Fruit fly (Drosophila melanogaster) whole organism, embryonic: ENCODE results near the gene CG14439.

Source experiments
- Adf1 ChIP-seq: fragments of 200-800 bp; sonication (Bioruptor generic); IDR thresholded peaks from 2 replicates; pipeline ENCODE4 v1.3.6; 2022; ENCODE audit warnings: missing biosample characterization, missing genetic modification characterization
- Antp ChIP-seq: fragments of 200-800 bp; sonication (Bioruptor generic); optimal IDR thresholded peaks from 3 replicates; lab custom pipeline; 2016; ENCODE audit warnings: missing biosample characterization, missing genetic modification characterization
- BEAF-32 ChIP-seq: fragments of 200-800 bp; sonication (Bioruptor generic); optimal IDR thresholded peaks from 3 replicates; lab custom pipeline; 2017; ENCODE audit warnings: missing biosample characterization, missing genetic modification characterization, mild to moderate bottlenecking, moderate library complexity, missing genetic modification reagents
- Bgb ChIP-seq: fragments of 200-800 bp; sonication (Bioruptor generic); IDR thresholded peaks from 2 replicates; pipeline ENCODE4 v1.3.6; 2022; ENCODE audit warnings: missing biosample characterization, missing genetic modification characterization; ENCODE audit not compliant: partially characterized antibody
- CG13296 ChIP-seq: fragments of 200-800 bp; sonication (Bioruptor generic); optimal IDR thresholded peaks from 3 replicates; lab custom pipeline; 2018; ENCODE audit warnings: missing biosample characterization, mild to moderate bottlenecking, missing genetic modification characterization
- CG16779 ChIP-seq: fragments of 200-800 bp; sonication (Bioruptor generic); IDR thresholded peaks from 2 replicates; pipeline ENCODE4 v1.3.6; 2022; ENCODE audit warnings: missing biosample characterization, missing genetic modification characterization
- CG17802 ChIP-seq: fragments of 200-800 bp; sonication (Bioruptor generic); optimal IDR thresholded peaks from 2 replicates; lab custom pipeline; 2018; ENCODE audit warnings: missing biosample characterization, mild to moderate bottlenecking, missing genetic modification characterization, moderate library complexity
- CG2678 ChIP-seq: fragments of 200-800 bp; sonication (Bioruptor generic); optimal IDR thresholded peaks from 3 replicates; lab custom pipeline; 2019; ENCODE audit warnings: missing biosample characterization, mild to moderate bottlenecking, missing genetic modification characterization, moderate library complexity
- CG2889 ChIP-seq: fragments of 200-800 bp; sonication (Bioruptor generic); IDR thresholded peaks from 3 replicates; pipeline ENCODE4 v1.3.6; 2022; ENCODE audit warnings: missing biosample characterization, missing genetic modification characterization
- CG42726 ChIP-seq: fragments of 200-800 bp; sonication (Bioruptor generic); IDR thresholded peaks from 2 replicates; pipeline ENCODE4 v1.3.6; 2022; ENCODE audit warnings: missing biosample characterization, missing genetic modification characterization; ENCODE audit not compliant: partially characterized antibody
- CG43689 ChIP-seq: fragments of 200-800 bp; sonication (Bioruptor generic); IDR thresholded peaks from 2 replicates; pipeline ENCODE4 v1.3.6; 2022; ENCODE audit warnings: missing biosample characterization, missing genetic modification characterization
- CG6791 ChIP-seq: fragments of 200-800 bp; sonication (Bioruptor generic); IDR thresholded peaks from 3 replicates; pipeline ENCODE4 v1.3.6; 2022; ENCODE audit warnings: missing biosample characterization, missing genetic modification characterization; ENCODE audit not compliant: partially characterized antibody
- CG7963 ChIP-seq: fragments of 200-800 bp; sonication (Bioruptor generic); IDR thresholded peaks from 3 replicates; pipeline ENCODE4 v1.3.6; 2022; ENCODE audit warnings: missing biosample characterization, missing genetic modification characterization; ENCODE audit not compliant: partially characterized antibody
- CG9797 ChIP-seq: fragments of 200-800 bp; sonication (Bioruptor generic); optimal IDR thresholded peaks from 3 replicates; lab custom pipeline; 2018; ENCODE audit warnings: missing biosample characterization, mild to moderate bottlenecking, missing genetic modification characterization
- CG9876 ChIP-seq: fragments of 200-800 bp; sonication (Bioruptor generic); optimal IDR thresholded peaks from 2 replicates; lab custom pipeline; 2016; ENCODE audit warnings: missing biosample characterization, missing genetic modification characterization
- D ChIP-seq, 2 experiments: fragments of 200-800 bp in 1 of 2; fragments of >200 bp in 1 of 2; sonication (Bioruptor generic) in 1 of 2; optimal IDR thresholded peaks; 2 replicates in 1 of 2; 3 replicates in 1 of 2; lab custom pipeline; 2017; ENCODE audit warnings: mild to moderate bottlenecking in 1 of 2, missing biosample characterization in 1 of 2, missing genetic modification characterization in 1 of 2, missing genetic modification reagents in 1 of 2
- Dad ChIP-seq: fragments of 200-800 bp; sonication (Bioruptor generic); optimal IDR thresholded peaks from 3 replicates; lab custom pipeline; 2016; ENCODE audit warnings: missing biosample characterization, missing genetic modification characterization
- ERR ChIP-seq: fragments of 200-800 bp; sonication (Bioruptor generic); optimal IDR thresholded peaks from 2 replicates; lab custom pipeline; 2016; ENCODE audit warnings: missing biosample characterization, missing genetic modification characterization
- HLH4C ChIP-seq: fragments of 200-800 bp; sonication (Bioruptor generic); IDR thresholded peaks from 3 replicates; pipeline ENCODE4 v1.3.6; 2022; ENCODE audit warnings: missing biosample characterization, missing genetic modification characterization; ENCODE audit not compliant: partially characterized antibody
- MBD-R2 ChIP-seq: fragments of 200-800 bp; sonication (Bioruptor generic); IDR thresholded peaks from 2 replicates; pipeline ENCODE4 v1.3.6; 2022; ENCODE audit warnings: missing biosample characterization, missing genetic modification characterization
- Mrtf ChIP-seq: fragments of 200-800 bp; sonication (Bioruptor generic); IDR thresholded peaks from 3 replicates; pipeline ENCODE4 v1.3.6; 2022; ENCODE audit warnings: missing biosample characterization, missing genetic modification characterization
- Neu2 ChIP-seq: fragments of 200-800 bp; sonication (Bioruptor generic); optimal IDR thresholded peaks from 3 replicates; lab custom pipeline; 2016; ENCODE audit warnings: missing biosample characterization, missing genetic modification characterization, borderline replicate concordance
- Spps ChIP-seq: fragments of 200-800 bp; sonication (Bioruptor generic); optimal IDR thresholded peaks from 2 replicates; lab custom pipeline; 2018; ENCODE audit warnings: missing biosample characterization, mild to moderate bottlenecking, missing genetic modification characterization
- al ChIP-seq: fragments of 200-800 bp; sonication (Bioruptor generic); IDR thresholded peaks from 2 replicates; pipeline ENCODE4 v1.3.6; 2022; ENCODE audit warnings: missing biosample characterization, missing genetic modification characterization
- ash1 ChIP-seq: fragments of 200-800 bp; sonication (Bioruptor generic); optimal IDR thresholded peaks from 2 replicates; lab custom pipeline; 2018; ENCODE audit warnings: missing biosample characterization, mild to moderate bottlenecking, missing genetic modification characterization
- bbx ChIP-seq: fragments of 200-800 bp; sonication (Bioruptor generic); IDR thresholded peaks from 2 replicates; pipeline ENCODE4 v1.3.6; 2022; ENCODE audit warnings: missing biosample characterization, missing genetic modification characterization; ENCODE audit not compliant: partially characterized antibody
- btn ChIP-seq: fragments of 200-800 bp; sonication (Bioruptor generic); optimal IDR thresholded peaks from 2 replicates; lab custom pipeline; 2016; ENCODE audit warnings: missing biosample characterization, missing genetic modification characterization
- cad ChIP-seq: fragments of >200 bp; optimal IDR thresholded peaks from 2 replicates; lab custom pipeline; 2017; ENCODE audit warnings: missing biosample characterization, missing genetic modification characterization
- crp ChIP-seq, 2 experiments: fragments of 200-800 bp; sonication (Bioruptor generic); optimal IDR thresholded peaks; 2 replicates in 1 of 2; 3 replicates in 1 of 2; lab custom pipeline; 2017; ENCODE audit warnings: missing biosample characterization in 2 of 2, missing genetic modification characterization in 2 of 2, mild to moderate bottlenecking in 1 of 2, moderate library complexity in 1 of 2
- dan ChIP-seq: fragments of 200-800 bp; sonication (Bioruptor generic); IDR thresholded peaks from 2 replicates; pipeline ENCODE4 v1.3.6; 2022; ENCODE audit warnings: missing biosample characterization, missing genetic modification characterization
- disco-r ChIP-seq: fragments of 200-800 bp; sonication (Bioruptor generic); optimal IDR thresholded peaks from 2 replicates; lab custom pipeline; 2016; ENCODE audit warnings: missing biosample characterization, missing genetic modification characterization
- esg ChIP-seq: fragments of 200-800 bp; sonication (Bioruptor generic); conservative IDR thresholded peaks from 2 replicates; pipeline ENCODE4 v1.3.6; 2022; ENCODE audit warnings: missing biosample characterization, missing genetic modification characterization
- eve ChIP-seq, 2 experiments: fragments of >200 bp; optimal IDR thresholded peaks; 2 replicates each; lab custom pipeline; 2017; ENCODE audit warnings: missing biosample characterization in 2 of 2, missing genetic modification characterization in 2 of 2
- exex ChIP-seq: fragments of 200-800 bp; sonication (Bioruptor generic); optimal IDR thresholded peaks from 4 replicates; lab custom pipeline; 2018; ENCODE audit warnings: missing biosample characterization, mild to moderate bottlenecking, missing genetic modification characterization, moderate library complexity
- gsb-n ChIP-seq: fragments of 200-800 bp; sonication (Bioruptor generic); optimal IDR thresholded peaks from 3 replicates; lab custom pipeline; 2018; ENCODE audit warnings: missing biosample characterization, mild to moderate bottlenecking, missing genetic modification characterization
- hb ChIP-seq: fragments of 200-800 bp; sonication (Bioruptor generic); IDR thresholded peaks from 3 replicates; pipeline ENCODE4 v1.3.6; 2022; ENCODE audit warnings: missing biosample characterization, missing genetic modification characterization; ENCODE audit not compliant: partially characterized antibody
- knrl ChIP-seq: fragments of 200-800 bp; sonication (Bioruptor generic); IDR thresholded peaks from 3 replicates; pipeline ENCODE4 v1.3.6; 2022; ENCODE audit warnings: missing biosample characterization, missing genetic modification characterization; ENCODE audit not compliant: partially characterized antibody
- mirr ChIP-seq: fragments of 200-800 bp; sonication (Bioruptor generic); optimal IDR thresholded peaks from 3 replicates; lab custom pipeline; 2018; ENCODE audit warnings: missing biosample characterization, mild to moderate bottlenecking, missing genetic modification characterization
- prd ChIP-seq, 3 experiments: fragments of >200 bp in 2 of 3; fragments of 200-800 bp in 1 of 3; sonication (Bioruptor generic) in 1 of 3; optimal IDR thresholded peaks in 2 of 3; IDR thresholded peaks in 1 of 3; 2 replicates in 2 of 3; 3 replicates in 1 of 3; pipeline versions ENCODE4 v1.3.6 to Lab custom; 2017 to 2022; ENCODE audit warnings: missing biosample characterization in 1 of 3, missing genetic modification characterization in 1 of 3
- pzg ChIP-seq: fragments of 200-800 bp; sonication (Bioruptor generic); optimal IDR thresholded peaks from 3 replicates; lab custom pipeline; 2018; ENCODE audit warnings: missing biosample characterization, mild to moderate bottlenecking, missing genetic modification characterization, moderate library complexity
- salm ChIP-seq: fragments of 200-800 bp; sonication (Bioruptor generic); optimal IDR thresholded peaks from 2 replicates; lab custom pipeline; 2018; ENCODE audit warnings: missing biosample characterization, mild to moderate bottlenecking, missing genetic modification characterization
- sens-2 ChIP-seq: fragments of 200-800 bp; sonication (Bioruptor generic); IDR thresholded peaks from 2 replicates; pipeline ENCODE4 v1.3.6; 2022; ENCODE audit warnings: missing biosample characterization, missing genetic modification characterization
- seq ChIP-seq: fragments of 200-800 bp; sonication (Bioruptor generic); IDR thresholded peaks from 2 replicates; pipeline ENCODE4 v1.3.6; 2022; ENCODE audit warnings: missing biosample characterization, missing genetic modification characterization
- sqz ChIP-seq: fragments of 200-800 bp; sonication (Bioruptor generic); optimal IDR thresholded peaks from 3 replicates; lab custom pipeline; 2018; ENCODE audit warnings: missing biosample characterization, mild to moderate bottlenecking, missing genetic modification characterization
- tna ChIP-seq: fragments of 200-800 bp; sonication (Bioruptor generic); IDR thresholded peaks from 2 replicates; pipeline ENCODE4 v1.3.6; 2022; ENCODE audit warnings: missing biosample characterization, missing genetic modification characterization; ENCODE audit not compliant: partially characterized antibody
- twi ChIP-seq: fragments of 200-800 bp; optimal IDR thresholded peaks from 2 replicates; lab custom pipeline; 2019; ENCODE audit warnings: missing biosample characterization, mild to moderate bottlenecking, missing genetic modification characterization, moderate library complexity
- vnd ChIP-seq: fragments of 200-800 bp; sonication (Bioruptor generic); IDR thresholded peaks from 3 replicates; pipeline ENCODE4 v1.3.6; 2022; ENCODE audit warnings: missing biosample characterization, missing genetic modification characterization; ENCODE audit not compliant: partially characterized antibody

Gene CG14439

DNA sequence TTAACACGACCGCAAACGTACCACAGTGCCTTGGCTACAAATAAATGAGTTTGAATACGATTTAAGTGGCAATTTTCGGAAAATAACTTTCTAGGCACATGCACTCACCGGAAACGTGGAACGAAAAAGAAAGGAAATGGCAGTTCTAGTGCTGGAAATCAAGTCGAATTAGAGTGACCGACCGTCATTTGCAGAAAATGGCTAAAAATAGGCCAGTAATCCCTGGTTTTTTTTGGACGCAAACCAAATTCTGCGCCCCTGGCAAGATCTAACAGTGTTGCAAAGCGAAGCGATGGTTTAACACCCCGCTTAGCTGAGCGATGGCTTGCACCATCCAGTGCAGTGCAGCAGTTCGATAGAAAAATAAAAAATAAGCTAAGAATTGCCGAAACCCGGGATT is 3.3 kb upstream of the CG14439 start, which contains the start of gene RpL17 (continued):
- peak; percentile 83 for TF ChIP-seq CG9797 (GFP tag; lab: Kevin White, UChicago)
- peak; percentile 95 for TF ChIP-seq CG9876
- peak; percentile 53 for TF ChIP-seq twi (tag; lab: Kevin White, UChicago)
- peak; percentile 63; the same call in 1 of the 3 replicates for TF ChIP-seq CG6791
- TF ChIP-seq BEAF-32: peak; percentile 55
- TF ChIP-seq ash1 (GFP tag; lab: Kevin White, UChicago): peak; percentile 79
- peak; percentile 80 for TF ChIP-seq disco-r
- peak; percentile 91 for TF ChIP-seq pzg (GFP tag; lab: Kevin White, UChicago)
- TF ChIP-seq vnd (GFP tag; lab: Robert Waterston, UW): no peak
- TF ChIP-seq MBD-R2 (GFP tag; lab: Robert Waterston, UW): peak; percentile 76
- TF ChIP-seq Spps (tag; lab: Kevin White, UChicago): peak; percentile 46
- TF ChIP-seq CG2678 (tag; lab: Kevin White, UChicago): peak; percentile 70
- TF ChIP-seq bbx (GFP tag; lab: Robert Waterston, UW): 0 out of 2 replicates have a peak, but pooled peaks have one; percentile 42
- TF ChIP-seq exex: peak; percentile 42
- TF ChIP-seq prd (optimal IDR thresholded peaks at IDR 0.05; lab: Kevin White, UChicago): no peak
- peak; percentile 65 for TF ChIP-seq prd (GFP tag; IDR thresholded peaks at IDR 0.05; lab: Robert Waterston, UW)
- peak; percentile 17 for TF ChIP-seq D (optimal IDR thresholded peaks at IDR 0.05; lab: Kevin White, UChicago)
- peak; percentile 54 for TF ChIP-seq D (GFP tag; optimal IDR thresholded peaks at IDR 0.05; lab: Kevin White, UChicago)
- no peak for TF ChIP-seq hb (GFP tag; lab: Robert Waterston, UW)
- peak; percentile 77 for TF ChIP-seq sqz (GFP tag; lab: Kevin White, UChicago)
- peak; percentile 80 for TF ChIP-seq Antp
- TF ChIP-seq eve (GFP tag; optimal IDR thresholded peaks at IDR 0.05; lab: Kevin White, UChicago): no peak
- TF ChIP-seq CG13296 (GFP tag; lab: Kevin White, UChicago): peak; percentile 88
- TF ChIP-seq ERR (GFP tag; lab: Kevin White, UChicago): peak; percentile 75
- peak; percentile 52; the same call in 1 of the 2 replicates for TF ChIP-seq CG42726
- peak; percentile 73 for TF ChIP-seq btn (GFP tag; lab: Kevin White, UChicago)
- TF ChIP-seq Dad: peak; percentile 88
- peak; percentile 65 for TF ChIP-seq CG43689
- peak; percentile 68; the same call in 1 of the 2 replicates for TF ChIP-seq sens-2 (GFP tag; lab: Robert Waterston, UW)
- no peak for TF ChIP-seq dan (GFP tag; lab: Robert Waterston, UW)
- peak; percentile 76 for TF ChIP-seq gsb-n
- peak; percentile 79 for TF ChIP-seq mirr
- TF ChIP-seq tna (GFP tag; lab: Robert Waterston, UW): no peak
- peak in 1 of 2 experiments; percentile 57 for TF ChIP-seq crp (GFP tag; optimal IDR thresholded peaks at IDR 0.05; lab: Kevin White, UChicago)
- peak; percentile 42; the same call in 1 of the 2 replicates for TF ChIP-seq al (GFP tag; lab: Robert Waterston, UW)
- peak; percentile 71; the same call in 2 of the 3 replicates for TF ChIP-seq Mrtf
- peak; percentile 50; the same call in 1 of the 3 replicates for TF ChIP-seq HLH4C (GFP tag; lab: Robert Waterston, UW)
- no peak for TF ChIP-seq Neu2 (GFP tag; lab: Kevin White, UChicago)
- TF ChIP-seq CG17802: peak; percentile 53
- no peak for TF ChIP-seq CG7963 (GFP tag; lab: Robert Waterston, UW)
- TF ChIP-seq CG16779 (GFP tag; lab: Robert Waterston, UW): peak; percentile 84
- 0 out of 2 replicates have a peak, but pooled peaks have one; percentile 16 for TF ChIP-seq esg (GFP tag; lab: Robert Waterston, UW)
- TF ChIP-seq knrl (GFP tag; lab: Robert Waterston, UW): peak; percentile 44; the same call in 1 of the 3 replicates
- peak; percentile 40; the same call in 1 of the 2 replicates for TF ChIP-seq Bgb
- TF ChIP-seq CG2889 (GFP tag; lab: Robert Waterston, UW): peak; percentile 50; the same call in 1 of the 3 replicates
- TF ChIP-seq Adf1 (GFP tag; lab: Robert Waterston, UW): peak; percentile 41; the same call in 1 of the 2 replicates
- peak; percentile 79 for TF ChIP-seq seq
- TF ChIP-seq cad (GFP tag; lab: Kevin White, UChicago): no peak
- TF ChIP-seq salm (tag; lab: Kevin White, UChicago): peak; percentile 71
